Worm (Caenorhabditis elegans) whole organism, L1 larva: ENCODE data around the gene srh-199.
A peak's percentile ranks its signal among the peaks of the same experiment; 100 is the strongest.

ENCODE experiments used
- F16B12.6 ChIP-seq: fragments of 150-350 bp; optimal IDR thresholded peaks from 2 replicates; lab custom pipeline; 2014; ENCODE audit warnings: missing biosample characterization, missing genetic modification characterization
- alr-1 ChIP-seq: fragments of 200-800 bp; sonication (Bioruptor generic); optimal IDR thresholded peaks from 2 replicates; lab custom pipeline; 2018; ENCODE audit warnings: borderline replicate concordance, mild to moderate bottlenecking, missing genetic modification characterization, missing compliant biosample characterization
- blmp-1 ChIP-seq: fragments of 150-350 bp; optimal IDR thresholded peaks from 2 replicates; lab custom pipeline; 2014; ENCODE audit warnings: missing biosample characterization, missing genetic modification characterization
- ceh-63 ChIP-seq: fragments of 200-800 bp; sonication (Bioruptor generic); optimal IDR thresholded peaks from 2 replicates; lab custom pipeline; 2018; ENCODE audit warnings: mild to moderate bottlenecking, missing genetic modification characterization, missing compliant biosample characterization
- ceh-8 ChIP-seq: fragments of 200-800 bp; sonication (Bioruptor generic); optimal IDR thresholded peaks from 2 replicates; lab custom pipeline; 2018; ENCODE audit warnings: mild to moderate bottlenecking, missing genetic modification characterization, moderate library complexity, missing compliant biosample characterization
- ceh-88 ChIP-seq: fragments of 200-800 bp; sonication (Bioruptor generic); IDR thresholded peaks from 2 replicates; pipeline ENCODE4 v1.3.6; 2022; ENCODE audit warnings: missing genetic modification characterization, missing compliant biosample characterization
- dpl-1 ChIP-seq, 3 experiments: fragments of 150-350 bp in 2 of 3; sonication (generic microtip) in 1 of 3; optimal IDR thresholded peaks; 2 replicates each; lab custom pipeline; 2014 to 2017; ENCODE audit warnings: missing biosample characterization in 3 of 3, missing genetic modification characterization in 3 of 3, missing genetic modification reagents in 3 of 3
- efl-1 ChIP-seq, 4 experiments: fragments of 150-350 bp; optimal IDR thresholded peaks in 3 of 4; peaks in 1 of 4; 1 replicate in 1 of 4; 2 replicates in 3 of 4; lab custom pipeline; 2014; ENCODE audit warnings: missing biosample characterization in 2 of 4, missing genetic modification characterization in 2 of 4, missing genetic modification reagents in 2 of 4
- efl-3 ChIP-seq: fragments of 200-800 bp; sonication (Bioruptor generic); optimal IDR thresholded peaks from 2 replicates; lab custom pipeline; 2018; ENCODE audit warnings: mild to moderate bottlenecking, missing genetic modification characterization, missing compliant biosample characterization
- fos-1 ChIP-seq: fragments of 150-350 bp; optimal IDR thresholded peaks from 2 replicates; lab custom pipeline; 2014; ENCODE audit warnings: missing biosample characterization, missing genetic modification characterization
- grh-1 ChIP-seq: fragments of 200-800 bp; sonication (Bioruptor generic); IDR thresholded peaks from 2 replicates; pipeline ENCODE4 v1.3.6; 2022; ENCODE audit warnings: missing genetic modification reagents, missing genetic modification characterization, missing compliant biosample characterization
- hlh-17 ChIP-seq: fragments of 200-800 bp; sonication (Bioruptor generic); optimal IDR thresholded peaks from 2 replicates; lab custom pipeline; 2018; ENCODE audit warnings: missing genetic modification characterization, mild to moderate bottlenecking, missing compliant biosample characterization, moderate library complexity, borderline replicate concordance
- hpl-2 ChIP-seq: fragments of 150-350 bp; optimal IDR thresholded peaks from 2 replicates; lab custom pipeline; 2014; ENCODE audit warnings: missing biosample characterization, missing genetic modification reagents, missing genetic modification characterization
- irx-1 ChIP-seq: sonication (generic microtip); optimal IDR thresholded peaks from 2 replicates; lab custom pipeline; 2016; ENCODE audit warnings: missing genetic modification characterization, missing compliant biosample characterization
- lin-14 ChIP-seq: fragments of 200-800 bp; sonication (Bioruptor generic); optimal IDR thresholded peaks from 2 replicates; lab custom pipeline; 2018; ENCODE audit warnings: mild to moderate bottlenecking, missing genetic modification characterization, moderate library complexity, missing compliant biosample characterization
- lin-15B ChIP-seq: fragments of 150-350 bp; sonication (generic microtip); optimal IDR thresholded peaks from 3 replicates; lab custom pipeline; 2014; ENCODE audit warnings: missing biosample characterization, missing genetic modification characterization
- lin-35 ChIP-seq, 2 experiments: fragments of 150-350 bp; optimal IDR thresholded peaks; 2 replicates each; lab custom pipeline; 2014; ENCODE audit warnings: missing biosample characterization in 2 of 2, missing genetic modification characterization in 2 of 2, missing genetic modification reagents in 2 of 2
- lir-3 ChIP-seq: sonication (generic microtip); optimal IDR thresholded peaks from 2 replicates; lab custom pipeline; 2016; ENCODE audit warnings: mild to moderate bottlenecking, missing genetic modification characterization, moderate library complexity, missing compliant biosample characterization; ENCODE audit not compliant: poor library complexity
- lsy-2 ChIP-seq, 2 experiments: fragments of 150-350 bp; optimal IDR thresholded peaks; 2 replicates each; lab custom pipeline; 2014; ENCODE audit warnings: missing biosample characterization in 2 of 2, missing genetic modification characterization in 2 of 2
- mab-9 ChIP-seq: fragments of 200-800 bp; sonication (Bioruptor generic); IDR thresholded peaks from 2 replicates; pipeline ENCODE4 v1.3.6; 2022; ENCODE audit warnings: missing genetic modification reagents, missing genetic modification characterization, missing compliant biosample characterization
- mef-2 ChIP-seq: fragments of 150-350 bp; optimal IDR thresholded peaks from 2 replicates; lab custom pipeline; 2014; ENCODE audit warnings: missing biosample characterization, missing genetic modification characterization
- mep-1 ChIP-seq: fragments of 150-350 bp; optimal IDR thresholded peaks from 2 replicates; lab custom pipeline; 2014; ENCODE audit warnings: missing biosample characterization, missing genetic modification characterization
- nhr-11 ChIP-seq: fragments of 150-350 bp; optimal IDR thresholded peaks from 2 replicates; lab custom pipeline; 2014; ENCODE audit warnings: missing biosample characterization, missing genetic modification characterization
- nhr-12 ChIP-seq: sonication (generic microtip); optimal IDR thresholded peaks from 2 replicates; lab custom pipeline; 2017; ENCODE audit warnings: missing biosample characterization, missing genetic modification characterization
- nhr-19 ChIP-seq: fragments of 200-800 bp; sonication (Bioruptor generic); conservative IDR thresholded peaks from 2 replicates; pipeline ENCODE4 v1.3.6; 2022; ENCODE audit warnings: missing genetic modification characterization, missing compliant biosample characterization
- nhr-20 ChIP-seq: sonication (generic microtip); optimal IDR thresholded peaks from 2 replicates; lab custom pipeline; 2016; ENCODE audit warnings: mild to moderate bottlenecking, missing genetic modification characterization, missing compliant biosample characterization
- nhr-71 ChIP-seq: sonication (generic microtip); optimal IDR thresholded peaks from 2 replicates; lab custom pipeline; 2016; ENCODE audit warnings: mild to moderate bottlenecking, missing genetic modification characterization, moderate library complexity, missing compliant biosample characterization
- nhr-84 ChIP-seq: sonication (generic microtip); optimal IDR thresholded peaks from 2 replicates; lab custom pipeline; 2017; ENCODE audit warnings: missing biosample characterization, missing genetic modification characterization
- nhr-90 ChIP-seq: sonication (generic microtip); optimal IDR thresholded peaks from 2 replicates; lab custom pipeline; 2016; ENCODE audit warnings: mild to moderate bottlenecking, missing genetic modification characterization, missing compliant biosample characterization; ENCODE audit not compliant: poor library complexity
- pag-3 ChIP-seq: sonication (generic microtip); optimal IDR thresholded peaks from 2 replicates; lab custom pipeline; 2017; ENCODE audit warnings: missing genetic modification characterization, mild to moderate bottlenecking, missing compliant biosample characterization, antibody characterized with exemption, borderline replicate concordance; ENCODE audit not compliant: insufficient read depth
- pqm-1 ChIP-seq: sonication (generic microtip); optimal IDR thresholded peaks from 3 replicates; lab custom pipeline; 2017; ENCODE audit warnings: missing biosample characterization, missing genetic modification characterization
- rnt-1 ChIP-seq: sonication (generic microtip); optimal IDR thresholded peaks from 2 replicates; lab custom pipeline; 2016; ENCODE audit warnings: mild to moderate bottlenecking, missing genetic modification characterization, moderate library complexity, missing compliant biosample characterization
- snu-23 ChIP-seq: sonication (generic microtip); optimal IDR thresholded peaks from 2 replicates; lab custom pipeline; 2016; ENCODE audit warnings: missing genetic modification characterization, missing compliant biosample characterization
- swsn-7 ChIP-seq: sonication (generic microtip); optimal IDR thresholded peaks from 2 replicates; lab custom pipeline; 2016; ENCODE audit warnings: missing genetic modification characterization, missing compliant biosample characterization
- tbx-2 ChIP-seq: sonication (generic microtip); optimal IDR thresholded peaks from 2 replicates; lab custom pipeline; 2016; ENCODE audit warnings: missing genetic modification characterization, missing compliant biosample characterization
- unc-130 ChIP-seq: fragments of 150-350 bp; optimal IDR thresholded peaks from 2 replicates; lab custom pipeline; 2017; ENCODE audit warnings: missing biosample characterization, missing genetic modification characterization, inconsistent platforms
- unc-98 ChIP-seq: fragments of 200-800 bp; sonication (Bioruptor generic); IDR thresholded peaks from 2 replicates; pipeline ENCODE4 v1.3.6; 2022; ENCODE audit warnings: missing genetic modification characterization, missing compliant biosample characterization
- zag-1 ChIP-seq: fragments of 150-350 bp; optimal IDR thresholded peaks from 2 replicates; lab custom pipeline; 2014; ENCODE audit warnings: missing biosample characterization, missing genetic modification characterization
- zip-4 ChIP-seq: fragments of 200-800 bp; sonication (Bioruptor generic); optimal IDR thresholded peaks from 2 replicates; lab custom pipeline; 2018; ENCODE audit warnings: mild to moderate bottlenecking, missing genetic modification characterization, moderate library complexity, missing compliant biosample characterization

The srh-199 gene

DNA sequence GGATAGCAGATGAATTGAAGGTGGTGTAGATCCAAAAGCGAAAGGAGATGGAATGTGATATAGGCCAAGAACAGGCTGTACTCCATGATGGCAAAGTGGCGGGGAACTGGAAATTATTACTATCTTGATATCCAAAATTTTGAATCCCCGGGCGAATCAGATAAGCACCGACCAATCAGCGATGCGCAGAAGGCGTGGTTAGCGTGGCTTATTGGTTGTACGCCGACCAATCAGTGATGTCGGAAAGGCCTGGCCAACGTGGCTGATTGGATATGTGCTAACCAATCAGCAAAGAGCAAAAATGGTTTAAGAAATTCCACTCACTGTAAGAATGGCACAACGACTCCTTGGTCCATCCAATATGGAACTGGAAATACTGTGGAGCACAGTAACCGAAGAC is 28.6 kb upstream of the srh-199 start:
- no peak for TF ChIP-seq tbx-2 (tag; lab: Kevin White, UChicago)
- TF ChIP-seq pqm-1 (tag; lab: Kevin White, UChicago), result no peak
- TF ChIP-seq hpl-2 (GFP tag; lab: Kevin White, UChicago), result no peak
- no peak for TF ChIP-seq hlh-17 (GFP tag; lab: Kevin White, UChicago)
- TF ChIP-seq nhr-20 (tag; lab: Kevin White, UChicago), result no peak
- no peak for TF ChIP-seq lin-15B (tag; lab: Kevin White, UChicago)
- TF ChIP-seq ceh-8, result no peak
- no peak for TF ChIP-seq zag-1 (tag; lab: Kevin White, UChicago)
- TF ChIP-seq irx-1, result no peak
- TF ChIP-seq nhr-84 (tag; lab: Kevin White, UChicago), result no peak
- TF ChIP-seq efl-3 (GFP tag; lab: Kevin White, UChicago), result no peak
- no peak for TF ChIP-seq zip-4 (GFP tag; lab: Kevin White, UChicago)
- TF ChIP-seq nhr-11, result no peak
- TF ChIP-seq grh-1 (GFP tag; lab: Robert Waterston, UW), result no peak
- no peak for TF ChIP-seq lir-3 (tag; lab: Kevin White, UChicago)
- TF ChIP-seq nhr-19 (GFP tag; lab: Robert Waterston, UW), result no peak

DNA sequence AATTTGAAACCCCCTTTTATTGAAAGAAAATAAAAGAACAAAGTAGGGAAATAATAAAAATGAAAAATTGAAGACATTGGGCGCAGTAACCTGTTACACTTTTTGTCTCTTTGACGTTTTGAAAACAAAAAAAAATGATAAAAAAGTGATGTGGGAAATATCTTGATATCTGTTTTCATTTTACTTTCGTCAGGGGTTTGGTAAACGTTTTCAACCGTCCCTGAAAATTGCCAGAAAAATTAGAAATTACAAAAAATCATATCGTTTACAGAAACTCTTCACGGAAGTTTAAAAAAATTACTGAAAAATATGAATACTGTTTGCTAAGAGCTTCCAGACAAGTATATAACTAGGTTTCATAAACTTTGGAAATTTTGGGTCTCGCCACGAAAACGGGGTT is 27.8 kb upstream of the srh-199 start, which contains the start of gene F36H9.4:
F36H9.4 (minus strand) TSS at position 101 of the 400 bp plus-strand sequence.
- TF ChIP-seq tbx-2 (tag; lab: Kevin White, UChicago), result no peak
- TF ChIP-seq mef-2 (tag; lab: Kevin White, UChicago), result no peak
- TF ChIP-seq nhr-90, result no peak
- peak; percentile 20 for TF ChIP-seq blmp-1
- TF ChIP-seq ceh-88 (GFP tag; lab: Robert Waterston, UW), result no peak
- TF ChIP-seq nhr-84 (tag; lab: Kevin White, UChicago), result no peak
- no peak for TF ChIP-seq mab-9 (GFP tag; lab: Robert Waterston, UW)
- no peak for TF ChIP-seq swsn-7 (tag; lab: Kevin White, UChicago)
- TF ChIP-seq, all 84 proteins: peak for 1

ce11 chrV:1774874-1775589 is 23.7 kb upstream of the srh-199 start, which contains the start of gene F36H9.7:
F36H9.7 (minus strand) TSS chrV:1774924.
- TF ChIP-seq pag-3 (no peak), rnt-1 (no peak), lin-14 (GFP tag; lab: Kevin White, UChicago) (peak; percentile 36), mep-1 (tag; lab: Kevin White, UChicago) (no peak)

DNA sequence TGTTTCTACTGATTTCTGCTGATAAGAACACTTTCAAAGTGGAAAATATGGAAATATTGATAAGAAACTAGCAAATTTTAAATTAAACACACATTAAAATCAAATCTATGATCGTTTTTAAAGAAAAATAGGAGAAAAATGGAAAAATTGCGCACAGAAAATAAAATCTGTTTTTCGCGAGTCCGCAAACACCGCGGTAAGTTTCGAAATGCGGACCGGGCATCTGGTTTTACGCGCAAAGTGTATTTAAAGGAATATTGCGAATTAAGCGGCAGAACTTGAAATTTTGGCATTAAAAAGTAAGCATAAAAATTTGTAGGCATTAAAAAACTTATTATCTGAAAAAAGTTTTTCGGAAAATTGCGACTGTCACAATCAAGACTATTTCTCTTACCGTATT is 21.8 kb upstream of the srh-199 start:
- TF ChIP-seq lsy-2 (tag; optimal IDR thresholded peaks at IDR 0.05; lab: Kevin White, UChicago), result peak; percentile 11 to 29
- TF ChIP-seq snu-23, result peak; percentile 9
- TF ChIP-seq fos-1, result no peak
- peak; percentile 11 to 30 for TF ChIP-seq efl-1 (optimal IDR thresholded peaks at IDR 0.05; lab: Kevin White, UChicago)
- peak; percentile 37 to 94 for TF ChIP-seq efl-1 (GFP tag; optimal IDR thresholded peaks at IDR 0.05 in 1 of 2; lab: Kevin White, UChicago)
- TF ChIP-seq ceh-63 (GFP tag; lab: Kevin White, UChicago), result no peak
- TF ChIP-seq nhr-12 (tag; lab: Kevin White, UChicago), result no peak
- TF ChIP-seq unc-98 (GFP tag; lab: Robert Waterston, UW), result no peak
- TF ChIP-seq dpl-1 (GFP tag; optimal IDR thresholded peaks at IDR 0.05; lab: Kevin White, UChicago), result peak in 2 of 3 experiments; percentile 24 to 35
- peak; percentile 83 for TF ChIP-seq F16B12.6 (tag; lab: Kevin White, UChicago)
- TF ChIP-seq lin-14 (GFP tag; lab: Kevin White, UChicago), result peak; percentile 18
- TF ChIP-seq unc-130 (tag; lab: Kevin White, UChicago), result peak; percentile 11
- TF ChIP-seq mep-1 (tag; lab: Kevin White, UChicago), result peak; percentile 25
- peak; percentile 11 for TF ChIP-seq nhr-71 (tag; lab: Kevin White, UChicago)
- TF ChIP-seq lin-35 (GFP tag; optimal IDR thresholded peaks at IDR 0.05; lab: Kevin White, UChicago), result peak in 1 of 2 experiments; percentile 3
- TF ChIP-seq alr-1 (tag; lab: Kevin White, UChicago), result no peak
